Fruit fly (Drosophila melanogaster): Measurements from ENCODE around the gene mAcon1.

The mAcon1 gene

dm6 chr2L:21168295-21169159 lies at the start of gene mAcon1, which contains the start of the genes CG43345 and CG43346:
Gene mAcon1, plus strand, starts transcription at chr2L:21168570.
Gene CG43345, minus strand, starts transcription at chr2L:21168581.
Gene CG43346, minus strand, starts transcription at chr2L:21168581.
- TF ChIP-seq CG17801 (GFP tag; optimal IDR thresholded peaks at IDR 0.05; ENCODE audit: partially characterized antibody) = peak; percentile 71

DNA sequence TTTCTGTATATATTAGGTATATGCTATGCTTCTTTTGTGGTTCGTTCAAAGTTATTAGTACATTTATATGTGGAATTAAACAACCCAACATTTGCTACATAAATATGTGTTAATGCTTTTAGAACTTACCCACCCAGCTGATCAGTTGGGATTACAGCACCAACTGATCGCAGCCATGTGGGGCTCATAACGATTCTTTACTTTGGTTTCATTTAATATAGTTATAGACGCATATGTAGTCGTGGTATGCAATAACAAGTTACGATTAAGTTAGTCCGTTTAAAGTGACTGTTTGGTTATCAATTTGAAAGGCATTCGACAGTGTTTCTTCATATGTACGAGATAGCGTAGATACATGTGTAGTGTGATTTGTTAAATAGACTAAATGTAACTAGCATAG lies 32.6 kb upstream of the mAcon1 start:
- TF ChIP-seq CG17801 (GFP tag; optimal IDR thresholded peaks at IDR 0.05; ENCODE audit: partially characterized antibody) = no peak

DNA sequence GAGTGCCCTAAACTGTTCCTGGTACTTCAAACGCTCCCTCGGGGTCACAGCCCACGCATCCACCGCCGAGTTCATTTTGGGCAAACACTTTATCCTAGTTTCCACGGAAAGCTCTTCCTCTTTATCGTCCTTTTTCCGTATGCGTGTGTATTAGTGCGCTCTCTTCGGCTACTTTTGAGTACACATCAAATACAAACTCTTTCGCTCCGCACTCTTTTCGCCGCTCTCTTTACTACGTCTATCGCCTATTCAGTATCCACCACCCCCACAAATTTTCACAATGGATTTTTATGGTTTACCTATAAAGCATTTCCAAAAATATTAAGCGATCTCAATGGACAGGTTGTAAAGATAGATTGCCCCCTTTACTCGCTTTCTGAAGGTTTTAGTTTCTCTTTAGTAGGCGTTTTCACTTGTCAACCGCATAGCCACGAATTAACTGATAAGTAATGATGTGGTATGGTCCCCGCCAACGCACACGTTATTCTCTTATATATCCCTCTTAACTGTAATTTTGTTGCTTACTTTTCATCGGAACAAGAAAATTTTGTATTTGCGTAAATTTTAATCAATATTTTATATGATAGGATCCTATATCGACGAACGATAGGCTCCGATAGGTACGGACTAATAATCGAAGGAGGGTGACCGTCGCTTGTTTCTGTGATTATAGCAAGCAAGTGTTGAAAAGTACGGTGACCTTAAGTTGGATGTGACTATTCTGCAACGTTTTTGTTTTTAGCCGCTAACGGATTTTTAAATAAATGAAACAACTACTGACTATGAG lies 26.5 kb upstream of the mAcon1 start, which contains the start of gene Dap160:
Dap160 (minus strand) TSS at position 634 of the 787 bp plus-strand sequence.
- TF ChIP-seq CG17801 (GFP tag; optimal IDR thresholded peaks at IDR 0.05; ENCODE audit: partially characterized antibody) = no peak

- no peak for TF ChIP-seq CG17801 (GFP tag; optimal IDR thresholded peaks at IDR 0.05; ENCODE audit: partially characterized antibody)
Observed at dm6 chr2L:21142501-21142849, 25.9 kb upstream of the mAcon1 start.

DNA sequence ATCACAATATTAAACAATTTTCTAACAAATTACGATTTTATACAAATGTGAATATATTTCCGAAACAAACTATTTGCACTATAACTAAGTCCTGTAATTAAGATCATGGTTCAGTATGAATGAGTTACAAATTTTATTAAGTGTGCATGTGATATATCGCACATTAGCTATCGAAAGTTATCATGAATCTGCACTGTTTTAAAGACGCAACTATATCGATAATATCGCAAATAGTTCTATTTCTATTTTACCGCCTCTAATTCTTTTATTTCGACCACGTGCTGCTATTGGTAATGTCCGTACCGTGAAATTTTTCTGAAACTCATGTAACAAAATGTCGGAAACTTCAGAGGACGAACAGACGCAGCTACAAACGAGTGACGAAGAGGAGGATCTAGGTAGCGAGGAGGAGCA lies 25.4 kb upstream of the mAcon1 start, which contains the start of gene pths:
pths (plus strand) TSS at position 258 of the 414 bp plus-strand sequence.
- TF ChIP-seq CG17801 (GFP tag; optimal IDR thresholded peaks at IDR 0.05; ENCODE audit: partially characterized antibody) = no peak

DNA sequence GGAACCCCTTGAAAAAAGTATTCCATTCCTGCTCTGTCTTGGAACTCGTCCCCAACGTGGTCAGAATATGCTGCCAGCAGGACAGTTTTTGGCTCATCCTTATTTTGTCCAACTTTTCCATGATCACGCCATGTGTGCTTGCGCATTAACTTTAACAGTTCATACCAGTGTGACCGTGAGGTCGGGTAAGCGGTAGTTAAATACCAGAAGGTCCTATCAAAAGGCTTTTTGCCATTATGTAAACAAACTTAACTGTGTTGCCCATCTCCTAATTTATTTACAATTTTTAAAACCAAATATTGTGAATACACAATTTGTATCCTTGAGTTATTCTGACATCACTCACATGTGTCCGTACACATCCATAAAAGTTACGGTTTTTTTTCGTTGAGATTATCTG lies 20.1 kb upstream of the mAcon1 start, which contains the start of gene del:
del (minus strand) TSS at position 305 of the 400 bp plus-strand sequence.
- TF ChIP-seq CG17801 (GFP tag; optimal IDR thresholded peaks at IDR 0.05; ENCODE audit: partially characterized antibody) = no peak

DNA sequence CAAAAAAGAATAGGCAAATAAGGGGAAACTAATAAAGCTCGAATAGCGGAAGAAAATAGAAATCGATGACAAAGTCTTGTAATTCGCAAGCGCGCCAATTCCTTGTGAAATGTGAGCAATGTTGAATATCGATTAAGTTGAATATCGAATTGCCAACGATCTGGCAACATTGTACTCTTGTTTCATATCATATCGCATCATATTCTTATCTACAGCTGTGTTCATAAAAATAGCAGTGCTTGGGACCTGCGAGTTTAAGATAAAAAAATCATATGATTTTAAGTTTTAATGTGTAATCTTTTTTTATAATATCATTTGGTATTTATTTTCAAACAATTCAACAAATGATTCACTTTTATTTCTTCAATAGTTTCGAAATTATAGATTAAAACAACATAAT lies 19.3 kb upstream of the mAcon1 start:
- no peak for TF ChIP-seq CG17801 (GFP tag; optimal IDR thresholded peaks at IDR 0.05; ENCODE audit: partially characterized antibody)

DNA sequence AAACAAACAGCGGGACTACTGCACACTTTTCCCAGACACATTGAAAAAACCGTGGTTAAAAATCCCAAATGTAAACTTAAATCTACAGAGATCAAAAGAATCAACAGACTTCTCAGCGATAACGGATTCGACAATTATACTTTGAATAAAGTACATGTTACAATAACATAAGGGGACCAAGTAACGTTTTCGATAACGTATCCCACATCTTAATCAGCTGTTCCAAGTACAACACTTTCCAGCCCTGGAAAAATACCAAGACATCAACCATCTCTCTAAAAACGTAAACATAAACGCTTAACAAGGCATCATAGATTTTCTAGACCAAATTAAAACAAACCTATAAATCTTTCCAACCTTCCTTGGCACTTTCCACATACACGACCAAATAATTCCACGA lies 14.5 kb upstream of the mAcon1 start:
- TF ChIP-seq CG17801 (GFP tag; optimal IDR thresholded peaks at IDR 0.05; ENCODE audit: partially characterized antibody) = no peak

DNA sequence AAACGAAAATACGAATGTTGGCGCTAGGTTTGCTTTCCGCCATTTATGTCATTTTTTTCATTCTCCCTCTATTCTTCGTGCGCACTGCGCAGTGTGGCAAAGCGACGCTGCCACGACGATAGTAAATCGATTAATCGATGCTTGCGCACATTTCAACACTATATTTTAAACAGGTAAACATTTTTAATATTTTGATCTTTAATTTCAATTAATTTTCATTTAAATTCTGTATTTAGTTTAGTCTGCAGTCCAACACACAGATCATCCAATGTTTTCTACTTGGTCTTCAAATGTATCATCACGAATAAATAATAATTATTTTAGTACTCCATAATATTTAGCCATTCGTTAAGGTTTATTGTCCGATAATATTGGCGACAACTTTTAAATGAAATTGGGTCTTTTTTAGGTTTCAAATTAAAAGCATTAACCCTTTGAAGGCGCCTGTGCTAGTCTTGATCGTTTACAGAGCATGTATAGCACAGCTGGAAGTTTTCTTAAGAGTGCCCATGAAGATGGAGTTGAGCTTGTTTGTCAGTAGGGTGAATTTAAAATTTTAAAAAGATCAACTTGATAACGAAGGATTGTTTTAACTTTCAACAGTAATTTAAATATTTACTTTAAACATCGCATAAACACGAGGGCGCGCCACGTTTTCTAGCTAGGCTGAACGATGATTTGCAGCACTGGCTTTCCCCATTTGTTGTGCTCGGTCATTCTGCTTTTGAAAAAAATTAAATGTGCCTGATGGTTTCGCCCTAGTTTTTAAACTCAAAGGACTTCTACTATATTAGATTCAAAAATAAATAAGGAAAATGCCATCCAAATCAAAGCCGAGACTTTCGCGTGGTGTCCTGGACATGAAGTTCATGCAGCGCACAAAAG lies 12.0 kb upstream of the mAcon1 start, which contains the start of the genes Mpp6 and E2f2:
Mpp6 (plus strand) TSS at position 133 of the 885 bp plus-strand sequence.
E2f2 (minus strand) TSS at position 594 of the 885 bp plus-strand sequence.
- TF ChIP-seq CG17801 (GFP tag; optimal IDR thresholded peaks at IDR 0.05; ENCODE audit: partially characterized antibody) = peak; percentile 52

- peak; percentile 93 for TF ChIP-seq CG17801 (GFP tag; optimal IDR thresholded peaks at IDR 0.05; ENCODE audit: partially characterized antibody)
Observed at dm6 chr2L:21158554-21158953, 9.8 kb upstream of the mAcon1 start, which contains the start of the genes Coq3 and Pld3. Gene Coq3, minus strand, starts transcription at chr2L:21158611. Gene Pld3, plus strand, starts transcription at chr2L:21158847.

dm6 chr2L:21162875-21163274 lies 5.5 kb upstream of the mAcon1 start, which contains the start of gene Nbr:
Gene Nbr, minus strand, starts transcription at chr2L:21163083.
- TF ChIP-seq CG17801 (GFP tag; optimal IDR thresholded peaks at IDR 0.05; ENCODE audit: partially characterized antibody) = peak; percentile 52

DNA sequence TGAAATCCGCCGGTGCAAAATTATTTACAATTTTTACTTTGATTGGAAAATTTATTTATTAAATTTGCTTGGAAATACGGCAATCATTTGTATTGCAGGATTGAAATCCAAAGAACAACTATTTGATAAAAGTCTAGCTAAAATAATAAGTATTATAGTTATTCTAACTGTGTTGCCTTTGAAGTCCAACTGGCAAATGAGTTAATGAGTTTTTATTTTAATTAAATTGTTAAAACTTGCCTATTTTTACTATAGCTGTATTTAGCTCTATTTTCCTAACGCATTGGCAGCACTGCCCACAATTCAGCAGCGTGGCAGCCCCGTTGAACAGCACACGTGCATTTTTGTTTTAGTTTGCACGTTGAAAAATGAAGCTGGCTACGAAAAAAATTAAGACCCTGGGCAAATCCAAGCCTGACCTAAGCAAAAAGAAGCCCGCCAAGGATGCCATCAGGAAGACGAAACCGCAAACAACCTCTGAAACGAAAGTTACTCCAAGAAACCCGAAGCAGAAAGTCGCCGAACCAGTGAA lies 5.0 kb upstream of the mAcon1 start, which contains the start of gene Noc2:
Noc2 (plus strand) TSS at position 331 of the 532 bp plus-strand sequence.
- no peak for TF ChIP-seq CG17801 (GFP tag; optimal IDR thresholded peaks at IDR 0.05; ENCODE audit: partially characterized antibody)

DNA sequence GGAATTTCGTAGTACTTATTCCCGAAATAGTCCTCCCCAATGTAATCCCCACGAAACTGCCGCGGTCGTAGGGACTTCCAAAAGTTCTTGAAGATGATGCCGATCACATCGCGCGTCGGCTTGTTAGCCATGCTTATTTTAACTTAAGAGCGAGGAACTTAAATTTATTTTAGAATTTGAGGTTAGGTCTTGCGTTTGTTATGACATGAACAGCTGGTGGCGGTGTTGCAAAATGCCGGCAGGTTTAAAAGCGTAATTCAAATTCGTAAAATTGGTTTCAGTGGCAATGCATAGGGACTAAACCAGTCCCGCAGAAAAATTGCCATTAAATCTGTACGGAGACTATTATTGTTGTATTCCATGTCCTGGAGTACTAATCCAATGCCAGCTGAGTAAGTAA lies 1.9 kb upstream of the mAcon1 start:
- peak; percentile 47 for TF ChIP-seq CG17801 (GFP tag; optimal IDR thresholded peaks at IDR 0.05; ENCODE audit: partially characterized antibody)

DNA sequence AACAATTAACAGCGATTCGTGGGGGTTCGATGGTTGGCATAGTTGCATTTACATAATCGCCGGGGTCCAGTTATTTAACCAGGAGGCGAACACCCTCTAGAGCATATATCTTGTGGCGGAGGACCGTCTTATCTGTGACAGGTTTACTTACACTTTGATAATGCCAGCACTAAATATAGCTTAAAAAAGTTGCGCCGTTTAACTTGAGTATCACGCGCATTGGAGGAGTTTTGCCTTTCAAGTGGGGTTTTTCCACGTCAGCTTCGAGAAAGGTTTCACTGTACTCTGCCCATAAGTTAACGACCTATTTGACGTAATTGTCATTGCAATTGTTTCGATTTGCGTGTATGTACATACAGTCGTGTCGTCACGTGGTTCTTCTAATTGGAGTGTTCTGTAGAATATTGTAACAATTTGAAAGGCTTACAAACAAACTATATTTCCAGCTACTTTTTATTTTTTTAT lies 822 bp downstream of the mAcon1 start:
- TF ChIP-seq CG17801 (GFP tag; optimal IDR thresholded peaks at IDR 0.05; ENCODE audit: partially characterized antibody) = no peak

All from ovary, adult (tissue).